Fruit fly (Drosophila melanogaster) whole organism, wandering third instar larva: ENCODE measurements around the gene mbo.

ENCODE experiments used
- Abd-B ChIP-seq: fragments of >200 bp; optimal IDR thresholded peaks from 2 replicates; lab custom pipeline; 2017; ENCODE audit warnings: missing biosample characterization, missing genetic modification characterization
- Hr78 ChIP-seq: fragments of >200 bp; optimal IDR thresholded peaks from 2 replicates; lab custom pipeline; 2017; ENCODE audit warnings: missing biosample characterization, missing genetic modification characterization
- Vsx2 ChIP-seq: fragments of 200-300, 225-300 bp; sonication (Bioruptor generic); optimal IDR thresholded peaks from 2 replicates; lab custom pipeline; 2018; ENCODE audit warnings: missing biosample characterization, missing genetic modification characterization; ENCODE audit not compliant: partially characterized antibody
- brk ChIP-seq: fragments of 200-800 bp; sonication (Bioruptor generic); optimal IDR thresholded peaks from 2 replicates; lab custom pipeline; 2016; ENCODE audit warnings: missing biosample characterization, mild to moderate bottlenecking, missing genetic modification characterization
- psq ChIP-seq: fragments of 200-800 bp; sonication (Bioruptor generic); optimal IDR thresholded peaks from 3 replicates; lab custom pipeline; 2017; ENCODE audit warnings: missing biosample characterization, mild to moderate bottlenecking, missing genetic modification characterization, moderate library complexity
- usp ChIP-seq: fragments of >200 bp; optimal IDR thresholded peaks from 2 replicates; lab custom pipeline; 2017; ENCODE audit warnings: missing biosample characterization, missing genetic modification characterization

dm6 chr3R:12652736-12653135 is 26.1 kb downstream of the mbo start:
- TF ChIP-seq psq (GFP tag; lab: Kevin White, UChicago), result no peak
- TF ChIP-seq brk, result no peak
- TF ChIP-seq usp (GFP tag; lab: Kevin White, UChicago), result no peak
- no peak for TF ChIP-seq Abd-B
- TF ChIP-seq Vsx2 (GFP tag; lab: Kevin White, UChicago), result no peak
- no peak for TF ChIP-seq Hr78 (GFP tag; lab: Kevin White, UChicago)
